Worm (Caenorhabditis elegans) whole organism, midembryonic: ENCODE data around the gene T01C8.3.

Experiments used
- T22C8.4 ChIP-seq: fragments of 200-800 bp; sonication (Bioruptor generic); IDR thresholded peaks from 2 replicates; pipeline ENCODE4 v1.3.6; 2022; ENCODE audit warnings: missing genetic modification characterization, missing compliant biosample characterization
- cog-1 ChIP-seq: sonication (generic microtip); optimal IDR thresholded peaks from 2 replicates; lab custom pipeline; 2016; ENCODE audit warnings: missing genetic modification characterization, missing compliant biosample characterization
- flt-1 ChIP-seq: fragments of 200-800 bp; sonication (Bioruptor generic); IDR thresholded peaks from 2 replicates; pipeline ENCODE4 v1.3.6; 2022; ENCODE audit warnings: missing genetic modification characterization, missing compliant biosample characterization
- med-1 ChIP-seq: sonication (generic microtip); optimal IDR thresholded peaks from 2 replicates; lab custom pipeline; 2017; ENCODE audit warnings: missing genetic modification characterization, mild to moderate bottlenecking, missing compliant biosample characterization, antibody characterized with exemption, missing genetic modification reagents; ENCODE audit not compliant: insufficient read depth
- ref-1 ChIP-seq: fragments of 200-800 bp; sonication (Bioruptor generic); conservative IDR thresholded peaks from 2 replicates; pipeline ENCODE4 v1.3.6; 2022; ENCODE audit warnings: missing genetic modification reagents, missing genetic modification characterization, missing compliant biosample characterization
- tab-1 ChIP-seq: fragments of 200-800 bp; sonication (Bioruptor generic); IDR thresholded peaks from 2 replicates; pipeline ENCODE4 v1.3.6; 2022; ENCODE audit warnings: missing genetic modification characterization, missing compliant biosample characterization
- ztf-23 ChIP-seq: fragments of 200-800 bp; sonication (Bioruptor generic); IDR thresholded peaks from 2 replicates; pipeline ENCODE4 v1.3.6; 2022; ENCODE audit warnings: missing genetic modification reagents, missing genetic modification characterization, missing compliant biosample characterization
- ztf-29 ChIP-seq: fragments of 200-800 bp; sonication (Bioruptor generic); IDR thresholded peaks from 2 replicates; pipeline ENCODE4 v1.3.6; 2022; ENCODE audit warnings: missing genetic modification reagents, missing genetic modification characterization, missing compliant biosample characterization

DNA sequence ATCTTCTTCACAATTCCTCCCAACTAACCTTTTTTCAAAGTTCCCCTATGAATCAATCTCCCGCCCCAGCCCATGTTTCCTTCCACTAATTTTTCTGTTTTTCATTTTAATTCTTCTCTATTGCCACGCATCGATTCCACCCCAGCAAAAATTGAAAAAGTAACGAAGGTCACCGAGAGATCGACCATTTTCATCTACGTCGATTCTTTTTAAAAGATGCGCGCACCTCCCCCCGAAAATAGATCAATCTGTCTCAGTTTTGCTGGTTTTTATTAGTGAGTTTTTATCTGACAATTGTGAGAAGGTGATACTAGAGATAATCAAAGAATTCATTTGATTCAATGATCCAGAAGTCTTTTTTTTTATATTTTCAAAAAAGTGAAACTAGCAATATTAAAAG lies 1.0 kb upstream of the T01C8.3 start:
- TF ChIP-seq flt-1 (GFP tag; lab: Robert Waterston, UW) (no peak), med-1 (GFP tag; lab: Kevin White, UChicago) (no peak), T22C8.4 (GFP tag; lab: Robert Waterston, UW) (no peak), ref-1 (no peak), tab-1 (GFP tag; lab: Robert Waterston, UW) (no peak), ztf-29 (no peak), cog-1 (no peak), ztf-23 (GFP tag; lab: Robert Waterston, UW) (no peak)
